Worm (Caenorhabditis elegans): Measurements from ENCODE around the gene kcc-1.

Gene kcc-1

DNA sequence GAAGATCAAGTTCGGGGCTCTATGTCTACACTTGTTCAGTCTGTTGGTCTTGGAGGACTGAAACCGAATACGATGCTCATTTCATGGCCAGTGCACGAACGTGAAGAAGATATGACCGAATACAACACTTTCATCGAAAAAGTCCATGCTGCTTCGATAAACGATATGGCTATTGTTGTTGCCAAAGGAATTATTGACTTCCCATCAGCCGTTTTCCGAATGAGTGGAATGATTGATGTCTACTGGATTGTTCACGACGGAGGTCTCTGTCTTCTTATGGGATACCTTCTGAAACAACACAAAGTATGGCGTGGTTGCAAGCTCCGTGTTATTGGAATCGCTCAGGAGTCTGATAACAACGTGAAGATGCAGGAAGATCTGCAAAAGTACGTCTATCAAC lies 10.1 kb downstream of the kcc-1 start:
- TF ChIP-seq repo-1 (tag; optimal IDR thresholded peaks at IDR 0.05) (no peak), attf-3 (GFP tag; conservative IDR thresholded peaks at IDR 0.05) (no peak), hlh-12 (tag; optimal IDR thresholded peaks at IDR 0.05) (no peak), gei-17 (GFP tag; optimal IDR thresholded peaks at IDR 0.05) (no peak), nfyb-1 (GFP tag; IDR thresholded peaks at IDR 0.05) (no peak), dox-1 (GFP tag; IDR thresholded peaks at IDR 0.05) (no peak), lin-54 (GFP tag; optimal IDR thresholded peaks at IDR 0.05) (no peak), ccch-3 (GFP tag; optimal IDR thresholded peaks at IDR 0.05) (no peak), hlh-26 (GFP tag; conservative IDR thresholded peaks at IDR 0.05) (no peak), tbp1 (GFP tag; optimal IDR thresholded peaks at IDR 0.05) (no peak), chd-7 (tag; optimal IDR thresholded peaks at IDR 0.05) (no peak), mes-4 (tag; optimal IDR thresholded peaks at IDR 0.05) (no peak), pha-4 (tag; optimal IDR thresholded peaks at IDR 0.05) (no peak)

DNA sequence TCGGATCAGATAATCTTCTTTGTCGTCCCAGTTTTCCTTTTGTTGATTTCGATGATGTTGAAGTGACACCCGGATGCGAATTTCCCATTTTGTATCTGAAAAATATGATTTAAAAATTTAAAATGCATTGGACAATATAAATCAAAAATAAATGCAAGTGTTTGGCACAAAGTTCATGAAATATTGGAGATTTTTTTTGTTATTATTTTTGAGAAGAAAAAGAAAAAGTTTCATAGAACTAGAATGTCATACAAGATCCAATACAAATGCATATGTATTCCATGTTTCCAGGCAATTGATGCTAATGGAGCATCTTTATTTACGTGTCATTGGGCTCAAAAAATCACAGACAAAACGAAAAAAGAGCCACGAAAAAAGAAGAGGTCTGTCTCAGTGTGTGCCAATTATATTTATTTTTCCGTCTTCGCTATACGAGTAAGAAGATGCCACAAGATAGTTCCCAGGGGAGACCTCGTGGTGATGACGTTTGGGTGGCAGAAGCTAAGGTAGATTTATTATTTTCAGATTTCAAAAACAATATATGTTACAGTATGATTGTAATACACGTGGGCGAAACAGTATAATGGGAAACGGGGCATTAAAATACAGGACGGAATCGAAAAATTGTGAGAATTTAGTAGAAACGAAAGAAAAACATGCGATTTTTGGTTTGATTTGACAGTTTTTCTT lies 13.5 kb downstream of the kcc-1 start, which contains the start of the genes glb-23 and R13A1.1:
TSS of gene glb-23 (minus strand) at position 101 of the 690 bp plus-strand sequence.
TSS of gene R13A1.1 (plus strand) at position 640 of the 690 bp plus-strand sequence.
- no peak for TF ChIP-seq gei-17 (GFP tag; optimal IDR thresholded peaks at IDR 0.05)
- no peak for TF ChIP-seq die-1 (tag; optimal IDR thresholded peaks at IDR 0.05)
- TF ChIP-seq F52B5.7 (tag; optimal IDR thresholded peaks at IDR 0.05), result no peak
- TF ChIP-seq snpc-1.1 (tag; optimal IDR thresholded peaks at IDR 0.05; ENCODE audit: insufficient read depth), result no peak

DNA sequence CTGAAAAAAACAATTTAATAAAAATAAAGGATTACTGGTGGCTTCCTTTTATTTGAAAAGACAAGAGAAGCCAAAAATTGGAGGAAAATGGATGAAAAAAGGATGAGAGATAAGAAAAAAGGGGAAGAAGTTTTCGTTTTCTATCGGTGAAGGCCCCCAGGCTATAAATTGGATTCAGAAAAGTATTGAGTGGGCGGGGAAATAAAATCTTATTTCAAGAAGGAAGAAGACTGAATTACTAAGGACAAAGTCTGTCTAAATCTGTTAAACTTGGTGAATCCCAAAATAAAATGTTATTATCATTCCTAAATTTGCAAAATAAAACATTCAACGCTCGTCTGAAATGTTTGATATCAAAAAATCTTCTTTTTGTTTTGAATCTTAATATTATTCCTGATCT lies 16.0 kb downstream of the kcc-1 start:
- TF ChIP-seq madf-6 (GFP tag; IDR thresholded peaks at IDR 0.05) (no peak), B0035.1 (tag; optimal IDR thresholded peaks at IDR 0.05) (no peak), somi-1 (GFP tag; optimal IDR thresholded peaks at IDR 0.05) (no peak), lin-26 (GFP tag; IDR thresholded peaks at IDR 0.05) (no peak), attf-5 (GFP tag; optimal IDR thresholded peaks at IDR 0.05) (no peak), nfya-2 (GFP tag; IDR thresholded peaks at IDR 0.05) (no peak), B0019.2 (GFP tag; conservative IDR thresholded peaks at IDR 0.05) (no peak), egl-44 (GFP tag; IDR thresholded peaks at IDR 0.05) (no peak), unc-130 (GFP tag; optimal IDR thresholded peaks at IDR 0.05) (no peak), sptf-2 (GFP tag; optimal IDR thresholded peaks at IDR 0.05) (no peak), aptf-3 (GFP tag; IDR thresholded peaks at IDR 0.05) (no peak), T07F8.4 (tag; optimal IDR thresholded peaks at IDR 0.05) (no peak), hmg-1.2 (GFP tag; IDR thresholded peaks at IDR 0.05) (no peak)

DNA sequence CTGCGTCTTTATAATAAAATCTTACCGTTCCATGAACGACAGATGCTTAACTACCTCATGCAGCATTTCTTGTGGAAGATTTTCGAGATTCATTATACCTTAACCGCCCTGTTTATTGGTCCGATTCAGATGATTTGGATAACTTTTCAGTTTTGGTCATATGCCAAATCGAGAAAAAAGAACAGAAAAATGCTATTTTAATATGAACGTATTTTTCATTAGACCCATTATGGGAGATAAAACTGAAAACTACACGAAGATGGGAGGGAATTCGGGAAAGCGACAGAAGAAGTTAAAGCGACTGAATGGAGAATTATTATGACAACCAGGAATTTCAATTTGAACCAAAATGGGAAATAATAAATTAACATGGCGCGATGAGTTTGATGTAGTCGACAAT lies 21.0 kb downstream of the kcc-1 start, which contains the start of gene R13A1.10:
TSS of gene R13A1.10 (minus strand) at position 101 of the 400 bp plus-strand sequence.
- TF ChIP-seq sptf-2 (GFP tag; optimal IDR thresholded peaks at IDR 0.05) (no peak), let-526 (GFP tag; IDR thresholded peaks at IDR 0.05) (no peak), pbrm-1 (GFP tag; IDR thresholded peaks at IDR 0.05) (no peak), lsy-27 (tag; optimal IDR thresholded peaks at IDR 0.05; ENCODE audit: borderline replicate concordance, insufficient read depth) (no peak), xnd-1 (tag; optimal IDR thresholded peaks at IDR 0.05) (no peak), ztf-25 (GFP tag; IDR thresholded peaks at IDR 0.05) (no peak), attf-3 (GFP tag; conservative IDR thresholded peaks at IDR 0.05) (no peak), ztf-3 (GFP tag; optimal IDR thresholded peaks at IDR 0.05) (no peak), hrde-1 (tag; optimal IDR thresholded peaks at IDR 0.05; ENCODE audit: borderline replicate concordance) (no peak), ztf-22 (GFP tag; optimal IDR thresholded peaks at IDR 0.05) (no peak), ama-1 (optimal IDR thresholded peaks at IDR 0.05) (no peak), ama-1 (GFP tag; optimal IDR thresholded peaks at IDR 0.05) (no peak), lag-1 (GFP tag; IDR thresholded peaks at IDR 0.05) (no peak), F39B2.1 (GFP tag; IDR thresholded peaks at IDR 0.05) (no peak), hlh-26 (GFP tag; conservative IDR thresholded peaks at IDR 0.05) (no peak), chd-7 (tag; optimal IDR thresholded peaks at IDR 0.05) (no peak), somi-1 (GFP tag; optimal IDR thresholded peaks at IDR 0.05) (no peak), hmg-1.2 (GFP tag; IDR thresholded peaks at IDR 0.05) (no peak), F57A8.1 (GFP tag; optimal IDR thresholded peaks at IDR 0.05) (no peak)
